Worm (Caenorhabditis elegans) whole organism, late embryonic: ENCODE results near the gene ugt-67.

Source experiments
- ceh-6 ChIP-seq: fragments of 200-800 bp; sonication (Bioruptor generic); optimal IDR thresholded peaks from 2 replicates; lab custom pipeline; 2018; ENCODE audit warnings: mild to moderate bottlenecking, missing genetic modification characterization, missing compliant biosample characterization
- dmd-4 ChIP-seq: sonication (generic microtip); optimal IDR thresholded peaks from 2 replicates; lab custom pipeline; 2016; ENCODE audit warnings: borderline replicate concordance, missing genetic modification characterization, missing compliant biosample characterization
- elt-2 ChIP-seq: sonication (generic microtip); optimal IDR thresholded peaks from 2 replicates; lab custom pipeline; 2016; ENCODE audit warnings: missing genetic modification reagents, missing genetic modification characterization, missing compliant biosample characterization
- elt-4 ChIP-seq: sonication (generic microtip); optimal IDR thresholded peaks from 2 replicates; lab custom pipeline; 2016; ENCODE audit warnings: missing genetic modification characterization, missing compliant biosample characterization
- hlh-13 ChIP-seq: fragments of 200-800 bp; sonication (Bioruptor generic); optimal IDR thresholded peaks from 2 replicates; lab custom pipeline; 2018; ENCODE audit warnings: mild to moderate bottlenecking, missing genetic modification characterization, missing compliant biosample characterization
- hlh-30 ChIP-seq: sonication (generic microtip); optimal IDR thresholded peaks from 2 replicates; lab custom pipeline; 2017; ENCODE audit warnings: antibody characterized with exemption, missing genetic modification characterization, missing compliant biosample characterization; ENCODE audit not compliant: insufficient read depth
- madf-2 ChIP-seq: sonication (generic microtip); optimal IDR thresholded peaks from 2 replicates; lab custom pipeline; 2017; ENCODE audit warnings: missing genetic modification characterization, missing compliant biosample characterization
- nhr-11 ChIP-seq: fragments of 150-350 bp; optimal IDR thresholded peaks from 2 replicates; lab custom pipeline; 2014; ENCODE audit warnings: missing biosample characterization, missing genetic modification characterization
- npax-4 ChIP-seq: sonication (generic microtip); optimal IDR thresholded peaks from 2 replicates; lab custom pipeline; 2016; ENCODE audit warnings: missing genetic modification characterization, missing compliant biosample characterization
- tbx-2 ChIP-seq: sonication (generic microtip); optimal IDR thresholded peaks from 2 replicates; lab custom pipeline; 2016; ENCODE audit warnings: missing genetic modification characterization, missing compliant biosample characterization
- ttx-3 ChIP-seq: sonication (generic microtip); optimal IDR thresholded peaks from 2 replicates; lab custom pipeline; 2016; ENCODE audit warnings: missing genetic modification reagents, missing genetic modification characterization, missing compliant biosample characterization

DNA sequence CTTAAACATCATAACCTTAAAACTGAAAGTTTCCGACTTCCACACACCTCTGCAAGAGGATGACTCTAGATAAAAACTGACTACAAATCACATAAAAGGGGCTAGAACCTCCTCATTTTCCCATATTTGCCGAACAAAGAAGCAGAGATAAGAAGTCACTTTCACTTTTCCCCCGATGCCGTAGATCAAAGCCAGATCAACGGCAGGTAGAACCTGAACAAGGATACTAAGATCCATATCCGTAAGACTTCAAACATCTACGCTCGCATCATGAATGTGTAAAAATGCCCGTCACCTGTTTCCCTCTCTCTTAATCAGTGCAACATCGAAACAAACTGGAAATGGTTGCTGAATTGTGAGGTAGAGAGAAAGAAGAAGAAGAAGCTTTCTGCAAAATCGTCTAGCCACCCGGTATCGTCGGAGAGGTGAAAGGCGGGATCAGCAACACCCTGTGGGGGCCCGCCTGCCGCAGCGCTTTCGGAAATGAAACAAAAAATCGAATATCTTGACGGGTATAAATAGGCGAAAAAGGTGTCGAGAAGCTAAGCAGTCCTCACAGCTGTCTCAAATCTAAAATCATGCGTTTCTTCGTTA is 17.6 kb downstream of the ugt-67 start, which contains the start of gene C02E7.6:
- no peak for TF ChIP-seq tbx-2 (tag; lab: Kevin White, UChicago)
- no peak for TF ChIP-seq elt-4
- no peak for TF ChIP-seq ceh-6
- TF ChIP-seq hlh-30 (tag; lab: Kevin White, UChicago): no peak
- TF ChIP-seq hlh-13 (GFP tag; lab: Kevin White, UChicago): no peak
- no peak for TF ChIP-seq ttx-3 (tag; lab: Kevin White, UChicago)
- TF ChIP-seq elt-2 (tag; lab: Kevin White, UChicago): no peak
- no peak for TF ChIP-seq nhr-11 (tag; lab: Kevin White, UChicago)
- TF ChIP-seq madf-2 (tag; lab: Kevin White, UChicago): no peak
- TF ChIP-seq npax-4 (tag; lab: Kevin White, UChicago): no peak
- no peak for TF ChIP-seq dmd-4 (tag; lab: Kevin White, UChicago)
